Worm (Caenorhabditis elegans) whole organism, L4 larva: ENCODE results near the gene srh-95.

ENCODE experiments used
- F37D6.2 ChIP-seq: sonication (generic microtip); optimal IDR thresholded peaks from 2 replicates; lab custom pipeline; 2016; ENCODE audit warnings: mild to moderate bottlenecking, missing genetic modification characterization, missing compliant biosample characterization
- ZK546.5 ChIP-seq, 2 experiments: sonication (generic microtip); optimal IDR thresholded peaks; 2 replicates each; lab custom pipeline; 2017; ENCODE audit warnings: missing biosample characterization in 2 of 2, missing genetic modification characterization in 2 of 2
- ama-1 ChIP-seq: fragments of 150-350 bp; optimal IDR thresholded peaks from 2 replicates; lab custom pipeline; 2014; ENCODE audit warnings: inconsistent platforms, mixed read lengths
- attf-4 ChIP-seq: sonication (generic microtip); optimal IDR thresholded peaks from 3 replicates; lab custom pipeline; 2017; ENCODE audit warnings: missing biosample characterization, missing genetic modification characterization
- ceh-32 ChIP-seq: sonication (generic microtip); optimal IDR thresholded peaks from 2 replicates; lab custom pipeline; 2016; ENCODE audit warnings: mild to moderate bottlenecking, missing genetic modification characterization, missing compliant biosample characterization; ENCODE audit not compliant: poor library complexity
- ceh-62 ChIP-seq: sonication (generic microtip); optimal IDR thresholded peaks from 2 replicates; lab custom pipeline; 2017; ENCODE audit warnings: missing biosample characterization, missing genetic modification characterization
- ces-1 ChIP-seq: fragments of 150-350 bp; sonication (generic microtip); optimal IDR thresholded peaks from 4 replicates; lab custom pipeline; 2014; ENCODE audit warnings: missing biosample characterization, missing genetic modification reagents, missing genetic modification characterization
- cey-2 ChIP-seq: sonication (generic microtip); optimal IDR thresholded peaks from 3 replicates; lab custom pipeline; 2017; ENCODE audit warnings: missing genetic modification characterization, mild to moderate bottlenecking, missing compliant biosample characterization, antibody characterized with exemption, borderline replicate concordance; ENCODE audit not compliant: insufficient read depth
- ctbp-1 ChIP-seq: fragments of 200-800 bp; sonication (Bioruptor generic); IDR thresholded peaks from 2 replicates; pipeline ENCODE4 v1.3.6; 2022; ENCODE audit warnings: missing genetic modification reagents, missing genetic modification characterization, missing compliant biosample characterization
- daf-12 ChIP-seq: fragments of 150-350 bp; optimal IDR thresholded peaks from 2 replicates; lab custom pipeline; 2014; ENCODE audit warnings: missing biosample characterization, missing genetic modification reagents, missing genetic modification characterization
- daf-16 ChIP-seq, 3 experiments: sonication (generic microtip); optimal IDR thresholded peaks; 2 replicates each; lab custom pipeline; 2016 to 2017; ENCODE audit warnings: missing genetic modification characterization in 3 of 3, missing genetic modification reagents in 3 of 3, mild to moderate bottlenecking in 2 of 3, missing compliant biosample characterization in 2 of 3, missing biosample characterization in 1 of 3, moderate library complexity in 1 of 3
- daf-8 ChIP-seq: fragments of 200-800 bp; sonication (Bioruptor generic); IDR thresholded peaks from 2 replicates; pipeline ENCODE4 v1.3.6; 2022; ENCODE audit warnings: missing genetic modification characterization, missing compliant biosample characterization
- dmd-6 ChIP-seq: fragments of 200-800 bp; sonication (Bioruptor generic); IDR thresholded peaks from 2 replicates; pipeline ENCODE4 v1.3.6; 2022; ENCODE audit warnings: missing genetic modification reagents, missing genetic modification characterization, missing compliant biosample characterization
- dmd-8 ChIP-seq: fragments of 200-800 bp; sonication (Bioruptor generic); IDR thresholded peaks from 2 replicates; pipeline ENCODE4 v1.3.6; 2022; ENCODE audit warnings: missing genetic modification characterization, missing compliant biosample characterization
- dve-1 ChIP-seq: sonication (generic microtip); optimal IDR thresholded peaks from 2 replicates; lab custom pipeline; 2017; ENCODE audit warnings: antibody characterized with exemption, mild to moderate bottlenecking, missing genetic modification characterization, missing compliant biosample characterization; ENCODE audit not compliant: insufficient read depth
- egl-43 ChIP-seq: fragments of 200-800 bp; sonication (Bioruptor generic); IDR thresholded peaks from 2 replicates; pipeline ENCODE4 v1.3.6; 2022; ENCODE audit warnings: missing genetic modification reagents, missing genetic modification characterization, missing compliant biosample characterization
- fkh-10 ChIP-seq: fragments of 150-350 bp; optimal IDR thresholded peaks from 2 replicates; lab custom pipeline; 2014; ENCODE audit warnings: missing biosample characterization, missing genetic modification reagents, missing genetic modification characterization
- hlh-11 ChIP-seq: fragments of 200-800 bp; sonication (Bioruptor generic); optimal IDR thresholded peaks from 2 replicates; lab custom pipeline; 2018; ENCODE audit warnings: mild to moderate bottlenecking, missing genetic modification characterization, missing compliant biosample characterization
- hlh-30 ChIP-seq: sonication (generic microtip); optimal IDR thresholded peaks from 2 replicates; lab custom pipeline; 2017; ENCODE audit warnings: antibody characterized with exemption, mild to moderate bottlenecking, missing genetic modification characterization, missing compliant biosample characterization; ENCODE audit not compliant: insufficient read depth
- jun-1 ChIP-seq: fragments of 150-350 bp; optimal IDR thresholded peaks from 2 replicates; lab custom pipeline; 2014; ENCODE audit warnings: missing biosample characterization, missing genetic modification reagents, missing genetic modification characterization
- lin-1 ChIP-seq: fragments of 200-800 bp; sonication (Bioruptor generic); IDR thresholded peaks from 2 replicates; pipeline ENCODE4 v1.3.6; 2022; ENCODE audit warnings: missing genetic modification reagents, missing genetic modification characterization, missing compliant biosample characterization
- lin-13 ChIP-seq: fragments of 150-350 bp; optimal IDR thresholded peaks from 2 replicates; lab custom pipeline; 2014; ENCODE audit warnings: missing biosample characterization, missing genetic modification reagents, missing genetic modification characterization
- lin-15B ChIP-seq: fragments of 150-350 bp; sonication (generic microtip); optimal IDR thresholded peaks from 3 replicates; lab custom pipeline; 2014; ENCODE audit warnings: missing biosample characterization, missing genetic modification characterization
- lir-3 ChIP-seq: sonication (generic microtip); optimal IDR thresholded peaks from 2 replicates; lab custom pipeline; 2016; ENCODE audit warnings: mild to moderate bottlenecking, missing genetic modification characterization, missing compliant biosample characterization
- lsy-2 ChIP-seq, 2 experiments: fragments of 150-350 bp in 1 of 2; sonication (generic microtip) in 1 of 2; optimal IDR thresholded peaks; 2 replicates each; lab custom pipeline; 2014 to 2017; ENCODE audit warnings: missing biosample characterization in 2 of 2, missing genetic modification characterization in 2 of 2
- madf-9 ChIP-seq: fragments of 200-800 bp; sonication (Bioruptor generic); conservative IDR thresholded peaks from 2 replicates; pipeline ENCODE4 v1.3.6; 2022; ENCODE audit warnings: missing genetic modification reagents, missing genetic modification characterization, missing compliant biosample characterization
- mdl-1 ChIP-seq, 2 experiments: fragments of 150-350 bp in 1 of 2; sonication (generic microtip) in 1 of 2; optimal IDR thresholded peaks; 2 replicates each; lab custom pipeline; 2014 to 2017; ENCODE audit warnings: missing biosample characterization in 2 of 2, missing genetic modification characterization in 2 of 2
- mes-2 ChIP-seq: sonication (generic microtip); optimal IDR thresholded peaks from 2 replicates; lab custom pipeline; 2016; ENCODE audit warnings: missing genotype, mild to moderate bottlenecking, missing genetic modification characterization, missing compliant biosample characterization; ENCODE audit not compliant: poor library complexity, severe bottlenecking
- mxl-2 ChIP-seq: fragments of 200-800 bp; sonication (Bioruptor generic); conservative IDR thresholded peaks from 2 replicates; pipeline ENCODE4 v1.3.6; 2022; ENCODE audit warnings: missing genetic modification reagents, missing genetic modification characterization, missing compliant biosample characterization
- nhr-111 ChIP-seq: fragments of 200-800 bp; sonication (Bioruptor generic); optimal IDR thresholded peaks from 2 replicates; lab custom pipeline; 2018; ENCODE audit warnings: mild to moderate bottlenecking, missing genetic modification characterization, missing compliant biosample characterization
- nhr-28 ChIP-seq: fragments of 150-350 bp; optimal IDR thresholded peaks from 2 replicates; lab custom pipeline; 2014; ENCODE audit warnings: missing biosample characterization, missing genetic modification characterization
- nhr-41 ChIP-seq: fragments of 200-800 bp; sonication (Bioruptor generic); IDR thresholded peaks from 2 replicates; pipeline ENCODE4 v1.3.6; 2022; ENCODE audit warnings: missing genetic modification reagents, missing genetic modification characterization, missing compliant biosample characterization
- nhr-48 ChIP-seq: sonication (generic microtip); optimal IDR thresholded peaks from 2 replicates; lab custom pipeline; 2016; ENCODE audit warnings: mild to moderate bottlenecking, missing genetic modification characterization, missing compliant biosample characterization
- pha-4 ChIP-seq, 2 experiments: fragments of 150-350 bp in 1 of 2; fragments of 200-800 bp in 1 of 2; sonication (Bioruptor generic) in 1 of 2; IDR thresholded peaks in 1 of 2; optimal IDR thresholded peaks in 1 of 2; 2 replicates each; pipeline versions ENCODE4 v1.3.6 to Lab custom; 2014 to 2022; ENCODE audit warnings: missing genetic modification characterization in 2 of 2, missing genetic modification reagents in 2 of 2, missing biosample characterization in 1 of 2, missing compliant biosample characterization in 1 of 2
- php-3 ChIP-seq: fragments of 200-800 bp; sonication (Bioruptor generic); IDR thresholded peaks from 2 replicates; pipeline ENCODE4 v1.3.6; 2022; ENCODE audit warnings: missing genetic modification reagents, missing genetic modification characterization, missing compliant biosample characterization
- pqm-1 ChIP-seq: sonication (generic microtip); optimal IDR thresholded peaks from 2 replicates; lab custom pipeline; 2017; ENCODE audit warnings: missing biosample characterization, missing genetic modification characterization
- saeg-2 ChIP-seq: fragments of 200-800 bp; sonication (Bioruptor generic); IDR thresholded peaks from 2 replicates; pipeline ENCODE4 v1.3.6; 2022; ENCODE audit warnings: missing genetic modification reagents, missing genetic modification characterization, missing compliant biosample characterization
- tag-97 ChIP-seq: fragments of 200-800 bp; sonication (Bioruptor generic); IDR thresholded peaks from 2 replicates; pipeline ENCODE4 v1.3.6; 2022; ENCODE audit warnings: missing genetic modification characterization, missing compliant biosample characterization
- unc-130 ChIP-seq: sonication (generic microtip); optimal IDR thresholded peaks from 2 replicates; lab custom pipeline; 2016; ENCODE audit warnings: missing genetic modification reagents, missing genetic modification characterization, missing compliant biosample characterization
- unc-39 ChIP-seq: sonication (generic microtip); optimal IDR thresholded peaks from 2 replicates; lab custom pipeline; 2017; ENCODE audit warnings: missing biosample characterization, missing genetic modification characterization
- zfp-3 ChIP-seq: fragments of 200-800 bp; sonication (Bioruptor generic); conservative IDR thresholded peaks from 2 replicates; pipeline ENCODE4 v1.3.6; 2022; ENCODE audit warnings: missing genetic modification reagents, missing genetic modification characterization, missing compliant biosample characterization
- zip-11 ChIP-seq: fragments of 200-800 bp; sonication (Bioruptor generic); IDR thresholded peaks from 2 replicates; pipeline ENCODE4 v1.3.6; 2022; ENCODE audit warnings: missing genetic modification characterization, missing compliant biosample characterization
- ztf-11 ChIP-seq: fragments of 150-350 bp; optimal IDR thresholded peaks from 2 replicates; lab custom pipeline; 2014; ENCODE audit warnings: missing biosample characterization, missing genetic modification characterization

Gene srh-95

ce11 chrV:16232180-16232579 is 14.5 kb upstream of the srh-95 start, which contains the start of gene gst-22:
TSS of gene gst-22 (minus strand) at chrV:16232282.
- TF ChIP-seq egl-43 (no peak), lsy-2 (tag; optimal IDR thresholded peaks at IDR 0.05; lab: Kevin White, UChicago) (no peak), nhr-111 (no peak), mxl-2 (GFP tag; lab: Robert Waterston, UW) (no peak), php-3 (GFP tag; lab: Robert Waterston, UW) (peak; percentile 87), madf-9 (GFP tag; lab: Robert Waterston, UW) (no peak), nhr-41 (GFP tag; lab: Robert Waterston, UW) (no peak), nhr-48 (tag; lab: Kevin White, UChicago) (no peak), daf-12 (tag; lab: Kevin White, UChicago) (no peak), ztf-11 (tag; lab: Kevin White, UChicago) (no peak), cey-2 (no peak), ceh-32 (no peak), daf-8 (no peak), lir-3 (tag; lab: Kevin White, UChicago) (no peak), lin-13 (no peak), ctbp-1 (GFP tag; lab: Robert Waterston, UW) (no peak), ZK546.5 (tag; optimal IDR thresholded peaks at IDR 0.05; lab: Kevin White, UChicago) (no peak), ama-1 (lab: Kevin White, UChicago) (no peak), jun-1 (no peak), nhr-28 (tag; lab: Kevin White, UChicago) (peak; percentile 44), attf-4 (tag; lab: Kevin White, UChicago) (no peak), F37D6.2 (tag; lab: Kevin White, UChicago) (no peak), dmd-6 (GFP tag; lab: Robert Waterston, UW) (peak; percentile 82), zfp-3 (no peak), pqm-1 (tag; lab: Kevin White, UChicago) (peak; percentile 82), saeg-2 (GFP tag; lab: Robert Waterston, UW) (no peak), pha-4 (GFP tag; IDR thresholded peaks at IDR 0.05; lab: Robert Waterston, UW) (no peak), pha-4 (tag; optimal IDR thresholded peaks at IDR 0.05; lab: Kevin White, UChicago) (no peak), hlh-11 (peak; percentile 24)

DNA sequence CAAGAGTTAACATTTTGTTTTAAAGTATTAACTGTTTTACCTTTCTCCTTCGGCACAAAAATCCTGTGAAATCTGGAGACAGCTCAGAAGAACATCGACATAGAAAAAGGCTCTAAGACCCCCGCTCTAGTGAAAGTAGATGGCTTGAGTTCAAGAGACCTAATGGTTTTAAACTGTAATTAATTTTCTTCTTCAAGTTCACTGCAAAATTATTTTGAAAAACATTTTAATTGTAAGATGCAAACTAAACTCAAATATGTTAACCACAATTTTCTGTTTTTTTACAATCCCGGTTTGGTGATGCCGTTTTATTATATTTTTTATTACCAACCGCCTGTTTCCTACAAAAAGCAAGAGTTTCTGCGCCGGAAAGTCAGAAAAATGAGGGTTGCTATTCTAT is 13.1 kb upstream of the srh-95 start, which contains the start of gene clec-233:
TSS of gene clec-233 (plus strand) at position 301 of the 400 bp plus-strand sequence.
- TF ChIP-seq unc-130 (no peak), tag-97 (GFP tag; lab: Robert Waterston, UW) (no peak), daf-16 (GFP tag; optimal IDR thresholded peaks at IDR 0.05; lab: Kevin White, UChicago) (no peak), daf-16 (tag; optimal IDR thresholded peaks at IDR 0.05; lab: Kevin White, UChicago) (no peak), ces-1 (GFP tag; lab: Kevin White, UChicago) (no peak), lin-15B (tag; lab: Kevin White, UChicago) (no peak), unc-39 (no peak), mdl-1 (tag; optimal IDR thresholded peaks at IDR 0.05; lab: Kevin White, UChicago) (no peak), mxl-2 (GFP tag; lab: Robert Waterston, UW) (no peak), hlh-30 (tag; lab: Kevin White, UChicago) (no peak), pqm-1 (tag; lab: Kevin White, UChicago) (no peak), hlh-11 (no peak), dmd-8 (GFP tag; lab: Robert Waterston, UW) (no peak), ztf-11 (tag; lab: Kevin White, UChicago) (no peak), fkh-10 (GFP tag; lab: Kevin White, UChicago) (no peak), mes-2 (no peak), nhr-111 (no peak), dve-1 (tag; lab: Kevin White, UChicago) (no peak), zip-11 (GFP tag; lab: Robert Waterston, UW) (no peak), ceh-62 (tag; lab: Kevin White, UChicago) (no peak), lin-1 (no peak)
